Worm (Caenorhabditis elegans) whole organism, young adult: ENCODE results near the gene zipt-3.
"Not testable (repeated sequence)": the region's sequence is repeated elsewhere in the genome, so short reads cannot be mapped to it uniquely, and the experiment has no call there.

Source experiments
- ZK185.1 ChIP-seq: sonication (generic microtip); optimal IDR thresholded peaks from 2 replicates; lab custom pipeline; 2016; ENCODE audit warnings: mild to moderate bottlenecking, missing genetic modification characterization, missing compliant biosample characterization; ENCODE audit not compliant: poor library complexity, severe bottlenecking
- ama-1 ChIP-seq, 3 experiments: fragments of 150-350 bp in 1 of 3; sonication (generic microtip) in 2 of 3; optimal IDR thresholded peaks; 2 replicates each; lab custom pipeline; 2014 to 2018; ENCODE audit warnings: missing biosample characterization in 2 of 3, missing genetic modification characterization in 2 of 3, missing genetic modification reagents in 2 of 3
- aptf-2 ChIP-seq: fragments of 200-800 bp; sonication (Bioruptor generic); conservative IDR thresholded peaks from 2 replicates; pipeline ENCODE4 v1.3.6; 2022; ENCODE audit warnings: missing genetic modification reagents, missing genetic modification characterization, missing compliant biosample characterization
- ceh-40 ChIP-seq: fragments of 200-800 bp; sonication (Bioruptor generic); IDR thresholded peaks from 2 replicates; pipeline ENCODE4 v1.3.6; 2022; ENCODE audit warnings: missing genetic modification characterization, missing compliant biosample characterization
- die-1 ChIP-seq: sonication (generic microtip); optimal IDR thresholded peaks from 2 replicates; lab custom pipeline; 2016; ENCODE audit warnings: missing genotype, mild to moderate bottlenecking, missing genetic modification characterization, missing compliant biosample characterization
- hrde-1 ChIP-seq: sonication (generic microtip); optimal IDR thresholded peaks from 2 replicates; lab custom pipeline; 2016; ENCODE audit warnings: missing genetic modification characterization, mild to moderate bottlenecking, missing compliant biosample characterization, moderate library complexity, missing genotype, missing genetic modification reagents, borderline replicate concordance
- mcd-1 ChIP-seq: fragments of 200-800 bp; sonication (Bioruptor generic); IDR thresholded peaks from 2 replicates; pipeline ENCODE4 v1.3.6; 2022; ENCODE audit warnings: missing genetic modification reagents, missing genetic modification characterization, missing compliant biosample characterization
- nfyb-1 ChIP-seq: fragments of 200-800 bp; sonication (Bioruptor generic); IDR thresholded peaks from 2 replicates; pipeline ENCODE4 v1.3.6; 2022; ENCODE audit warnings: missing genetic modification reagents, missing genetic modification characterization, missing compliant biosample characterization
- snpc-1.3 ChIP-seq: sonication (generic microtip); optimal IDR thresholded peaks from 2 replicates; lab custom pipeline; 2017; ENCODE audit warnings: missing genetic modification characterization, mild to moderate bottlenecking, missing compliant biosample characterization, antibody characterized with exemption, moderate library complexity, missing genotype, missing genetic modification reagents; ENCODE audit not compliant: insufficient read depth

DNA sequence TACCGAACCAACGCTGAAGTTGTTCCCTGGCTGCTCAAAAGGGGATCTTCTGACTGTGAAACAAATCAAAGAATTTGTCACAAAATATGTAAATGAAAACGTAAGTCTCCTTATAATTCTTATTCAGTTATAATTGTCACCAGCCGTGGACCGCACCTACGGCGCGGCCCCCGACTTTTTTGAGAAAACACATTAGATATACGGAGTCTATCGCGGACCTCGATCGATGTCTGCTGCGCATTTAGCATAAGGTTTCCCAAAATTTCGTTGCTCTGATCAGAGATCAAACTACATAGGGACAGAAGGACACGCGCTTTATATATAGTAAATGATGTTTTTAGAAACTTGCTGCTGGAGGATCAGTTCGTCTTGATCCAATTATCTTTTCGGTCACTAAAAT, 25.0 kb upstream of the zipt-3 start:
- not testable (repeated sequence) for TF ChIP-seq snpc-1.3 (tag; lab: Kevin White, UChicago); ceh-40 (GFP tag; lab: Robert Waterston, UW); mcd-1 (GFP tag; lab: Robert Waterston, UW); ZK185.1 (tag; lab: Kevin White, UChicago); hrde-1 (tag; lab: Kevin White, UChicago); nfyb-1 (GFP tag; lab: Robert Waterston, UW); aptf-2; ama-1 (optimal IDR thresholded peaks at IDR 0.05; lab: Kevin White, UChicago); ama-1 (GFP tag; optimal IDR thresholded peaks at IDR 0.05; lab: Kevin White, UChicago); die-1 (tag; lab: Kevin White, UChicago)
